Worm (Caenorhabditis elegans) whole organism, L2 larva: ENCODE results near the gene srh-99.

ENCODE experiments used
- C34F6.9 ChIP-seq: fragments of 150-350 bp; optimal IDR thresholded peaks from 2 replicates; lab custom pipeline; 2014; ENCODE audit warnings: missing biosample characterization, missing genetic modification characterization
- F13H6.1 ChIP-seq: sonication (generic microtip); optimal IDR thresholded peaks from 2 replicates; lab custom pipeline; 2016; ENCODE audit warnings: missing genetic modification characterization, missing compliant biosample characterization
- R02D3.7 ChIP-seq: fragments of 150-350 bp; optimal IDR thresholded peaks from 2 replicates; lab custom pipeline; 2014; ENCODE audit warnings: missing biosample characterization, missing genetic modification characterization
- Y55F3AM.14 ChIP-seq: fragments of 200-800 bp; sonication (Bioruptor generic); optimal IDR thresholded peaks from 2 replicates; lab custom pipeline; 2018; ENCODE audit warnings: mild to moderate bottlenecking, missing genetic modification characterization, missing compliant biosample characterization
- ZK546.5 ChIP-seq: sonication (generic microtip); optimal IDR thresholded peaks from 2 replicates; lab custom pipeline; 2017; ENCODE audit warnings: missing biosample characterization, missing genetic modification characterization
- alr-1 ChIP-seq: fragments of 150-350 bp; optimal IDR thresholded peaks from 2 replicates; lab custom pipeline; 2014; ENCODE audit warnings: missing biosample characterization, missing genetic modification characterization
- blmp-1 ChIP-seq: sonication (generic microtip); optimal IDR thresholded peaks from 2 replicates; lab custom pipeline; 2017; ENCODE audit warnings: missing genetic modification characterization, mild to moderate bottlenecking, missing compliant biosample characterization, antibody characterized with exemption, moderate library complexity; ENCODE audit not compliant: insufficient read depth
- ceh-16 ChIP-seq: fragments of 150-350 bp; optimal IDR thresholded peaks from 2 replicates; lab custom pipeline; 2014; ENCODE audit warnings: missing biosample characterization, missing genetic modification characterization
- ceh-82 ChIP-seq: fragments of 150-350 bp; optimal IDR thresholded peaks from 2 replicates; lab custom pipeline; 2014; ENCODE audit warnings: missing biosample characterization, missing genetic modification characterization
- crh-2 ChIP-seq: sonication (generic microtip); optimal IDR thresholded peaks from 2 replicates; lab custom pipeline; 2017; ENCODE audit warnings: missing biosample characterization, missing genetic modification characterization
- dmd-4 ChIP-seq: sonication (generic microtip); optimal IDR thresholded peaks from 2 replicates; lab custom pipeline; 2017; ENCODE audit warnings: missing biosample characterization, missing genetic modification characterization
- egl-27 ChIP-seq: sonication (generic microtip); optimal IDR thresholded peaks from 3 replicates; lab custom pipeline; 2017; ENCODE audit warnings: missing biosample characterization, missing genetic modification reagents, missing genetic modification characterization
- elt-1 ChIP-seq: fragments of 150-350 bp; optimal IDR thresholded peaks from 2 replicates; lab custom pipeline; 2014; ENCODE audit warnings: missing biosample characterization, missing genetic modification characterization
- elt-3 ChIP-seq: sonication (generic microtip); optimal IDR thresholded peaks from 2 replicates; lab custom pipeline; 2017; ENCODE audit warnings: missing biosample characterization, missing genetic modification characterization
- fos-1 ChIP-seq: fragments of 150-350 bp; optimal IDR thresholded peaks from 2 replicates; lab custom pipeline; 2014; ENCODE audit warnings: missing biosample characterization, missing genetic modification characterization
- gmeb-1 ChIP-seq: fragments of 150-350 bp; optimal IDR thresholded peaks from 2 replicates; lab custom pipeline; 2014; ENCODE audit warnings: missing biosample characterization, missing genetic modification characterization
- lin-13 ChIP-seq: fragments of 150-350 bp; optimal IDR thresholded peaks from 2 replicates; lab custom pipeline; 2014; ENCODE audit warnings: missing biosample characterization, missing genetic modification reagents, missing genetic modification characterization
- lsy-2 ChIP-seq, 2 experiments: fragments of 150-350 bp in 1 of 2; sonication (generic microtip) in 1 of 2; optimal IDR thresholded peaks; 2 replicates each; lab custom pipeline; 2014 to 2017; ENCODE audit warnings: missing biosample characterization in 2 of 2, missing genetic modification characterization in 2 of 2
- mab-5 ChIP-seq: fragments of 150-350 bp; optimal IDR thresholded peaks from 2 replicates; lab custom pipeline; 2014; ENCODE audit warnings: missing biosample characterization, missing genetic modification characterization
- mbf-1 ChIP-seq: sonication (generic microtip); optimal IDR thresholded peaks from 2 replicates; lab custom pipeline; 2017; ENCODE audit warnings: missing biosample characterization, missing genetic modification characterization
- mdl-1 ChIP-seq, 2 experiments: fragments of 150-350 bp in 1 of 2; sonication (generic microtip) in 1 of 2; optimal IDR thresholded peaks; 2 replicates each; lab custom pipeline; 2017; ENCODE audit warnings: missing biosample characterization in 2 of 2, missing genetic modification characterization in 2 of 2
- nhr-10 ChIP-seq: sonication (generic microtip); optimal IDR thresholded peaks from 2 replicates; lab custom pipeline; 2017; ENCODE audit warnings: missing biosample characterization, missing genetic modification characterization
- nhr-11 ChIP-seq: fragments of 150-350 bp; optimal IDR thresholded peaks from 2 replicates; lab custom pipeline; 2014; ENCODE audit warnings: missing biosample characterization, missing genetic modification characterization
- nhr-12 ChIP-seq: fragments of 150-350 bp; optimal IDR thresholded peaks from 2 replicates; lab custom pipeline; 2014; ENCODE audit warnings: missing biosample characterization, missing genetic modification characterization
- nhr-129 ChIP-seq: fragments of 150-350 bp; optimal IDR thresholded peaks from 2 replicates; lab custom pipeline; 2014; ENCODE audit warnings: missing biosample characterization, missing genetic modification characterization
- nhr-21 ChIP-seq: fragments of 150-350 bp; optimal IDR thresholded peaks from 2 replicates; lab custom pipeline; 2014; ENCODE audit warnings: missing biosample characterization, missing genetic modification characterization
- nhr-25 ChIP-seq: fragments of 150-350 bp; sonication (generic microtip); optimal IDR thresholded peaks from 3 replicates; lab custom pipeline; 2014; ENCODE audit warnings: missing biosample characterization, missing genetic modification characterization
- nhr-6 ChIP-seq: fragments of 150-350 bp; optimal IDR thresholded peaks from 2 replicates; lab custom pipeline; 2014; ENCODE audit warnings: missing biosample characterization, missing genetic modification characterization
- nhr-77 ChIP-seq: fragments of 150-350 bp; optimal IDR thresholded peaks from 2 replicates; lab custom pipeline; 2014; ENCODE audit warnings: missing biosample characterization, missing genetic modification characterization
- peb-1 ChIP-seq: fragments of 150-350 bp; optimal IDR thresholded peaks from 2 replicates; lab custom pipeline; 2014; ENCODE audit warnings: missing biosample characterization, missing genetic modification characterization
- sem-4 ChIP-seq: fragments of 150-350 bp; optimal IDR thresholded peaks from 2 replicates; lab custom pipeline; 2014; ENCODE audit warnings: missing biosample characterization, missing genetic modification reagents, missing genetic modification characterization
- sma-9 ChIP-seq, 2 experiments: fragments of 150-350 bp in 1 of 2; sonication (generic microtip) in 1 of 2; optimal IDR thresholded peaks; 2 replicates each; lab custom pipeline; 2014 to 2016; ENCODE audit warnings: missing genetic modification characterization in 2 of 2, mild to moderate bottlenecking in 1 of 2, missing biosample characterization in 1 of 2, missing compliant biosample characterization in 1 of 2, missing genetic modification reagents in 1 of 2, moderate library complexity in 1 of 2
- unc-55 ChIP-seq: fragments of 150-350 bp; sonication (generic microtip); optimal IDR thresholded peaks from 3 replicates; lab custom pipeline; 2014; ENCODE audit warnings: missing biosample characterization, missing genetic modification reagents, missing genetic modification characterization
- unc-62 ChIP-seq: fragments of 150-350 bp; optimal IDR thresholded peaks from 2 replicates; lab custom pipeline; 2014; ENCODE audit warnings: missing biosample characterization, missing genetic modification reagents, missing genetic modification characterization
- ztf-11 ChIP-seq: sonication (generic microtip); optimal IDR thresholded peaks from 2 replicates; lab custom pipeline; 2017; ENCODE audit warnings: missing biosample characterization, missing genetic modification characterization

Gene srh-99

DNA sequence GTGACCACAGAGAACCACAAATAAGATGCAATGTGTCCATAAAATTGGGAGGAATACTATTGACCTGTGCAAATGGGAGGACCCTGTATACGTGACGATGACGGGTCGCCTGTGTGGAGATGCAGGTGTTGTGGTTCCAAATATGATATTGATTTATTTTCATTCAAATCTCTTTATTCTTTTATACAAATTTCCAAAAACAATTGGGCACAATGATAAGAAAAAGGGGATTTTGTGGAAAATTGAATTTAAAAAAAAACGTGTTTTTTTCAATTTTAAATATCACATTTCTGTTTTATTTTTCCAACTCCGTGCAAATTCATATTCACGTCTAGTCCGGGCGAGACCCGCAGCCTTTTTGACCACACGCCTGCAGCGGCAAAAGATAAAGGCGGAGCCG lies 41.2 kb downstream of the srh-99 start, which contains the start of gene F19B10.2:
TSS of gene F19B10.2 (plus strand) at position 301 of the 400 bp plus-strand sequence.
- TF ChIP-seq R02D3.7 (tag; lab: Kevin White, UChicago) (no peak), sma-9 (GFP tag; optimal IDR thresholded peaks at IDR 0.05; lab: Kevin White, UChicago) (no peak), sma-9 (tag; optimal IDR thresholded peaks at IDR 0.05; lab: Kevin White, UChicago) (no peak), mab-5 (tag; lab: Kevin White, UChicago) (no peak), alr-1 (tag; lab: Kevin White, UChicago) (no peak), fos-1 (tag; lab: Kevin White, UChicago) (no peak), nhr-11 (no peak), elt-1 (tag; lab: Kevin White, UChicago) (no peak), crh-2 (tag; lab: Kevin White, UChicago) (no peak), blmp-1 (tag; lab: Kevin White, UChicago) (no peak), lin-13 (GFP tag; lab: Kevin White, UChicago) (no peak), ztf-11 (no peak), F13H6.1 (tag; lab: Kevin White, UChicago) (no peak), egl-27 (tag; lab: Kevin White, UChicago) (no peak), unc-55 (GFP tag; lab: Kevin White, UChicago) (no peak), nhr-6 (no peak), Y55F3AM.14 (no peak), lsy-2 (tag; optimal IDR thresholded peaks at IDR 0.05; lab: Kevin White, UChicago) (no peak), mdl-1 (tag; optimal IDR thresholded peaks at IDR 0.05; lab: Kevin White, UChicago) (no peak), ceh-16 (tag; lab: Kevin White, UChicago) (no peak), ZK546.5 (tag; lab: Kevin White, UChicago) (no peak)
- TF ChIP-seq, all 48 proteins: peak for 0

DNA sequence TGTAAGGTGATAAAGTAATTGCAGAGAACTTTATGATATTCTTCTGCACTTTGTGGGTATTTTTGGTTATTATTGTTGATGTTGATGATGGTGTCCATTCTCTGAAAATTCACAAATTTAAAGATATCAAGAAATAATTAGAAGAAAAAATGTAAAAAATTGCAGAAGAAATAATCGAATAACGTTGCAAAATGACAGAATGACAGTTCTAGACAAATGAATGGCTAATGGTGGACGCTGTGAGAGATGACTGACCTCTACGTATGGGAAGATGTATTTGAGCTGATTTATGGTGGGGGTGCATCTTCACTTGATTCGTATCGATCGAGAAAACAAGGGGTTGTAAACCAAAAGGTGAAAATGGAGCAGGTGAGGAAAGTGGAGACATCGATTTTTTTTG lies 42.9 kb downstream of the srh-99 start, which contains the start of gene sea-1:
TSS of gene sea-1 (minus strand) at position 101 of the 400 bp plus-strand sequence.
- TF ChIP-seq sem-4 (no peak), C34F6.9 (tag; lab: Kevin White, UChicago) (no peak), Y55F3AM.14 (no peak), nhr-12 (tag; lab: Kevin White, UChicago) (no peak), crh-2 (tag; lab: Kevin White, UChicago) (no peak), dmd-4 (tag; lab: Kevin White, UChicago) (no peak), mab-5 (tag; lab: Kevin White, UChicago) (no peak), nhr-129 (tag; lab: Kevin White, UChicago) (no peak)

DNA sequence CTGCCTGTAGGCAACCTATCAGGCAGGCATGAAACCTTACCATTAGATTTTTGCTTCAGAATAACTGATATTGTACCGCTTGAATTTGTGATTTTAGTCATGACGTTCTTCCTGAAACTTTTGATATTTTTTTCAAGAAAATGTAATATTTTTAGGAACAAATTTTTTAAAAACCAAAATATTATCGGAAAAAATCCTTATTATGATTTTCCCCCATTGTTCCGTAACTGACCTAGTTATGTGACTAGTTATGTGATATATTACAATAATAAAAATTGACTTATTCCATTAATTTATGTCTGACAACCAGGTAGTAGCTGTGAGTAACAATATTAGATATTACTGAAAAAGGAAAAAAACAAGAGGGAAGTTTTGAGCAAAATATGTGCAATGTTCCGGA lies 45.4 kb downstream of the srh-99 start, which contains the start of gene srx-98:
TSS of gene srx-98 (minus strand) at position 101 of the 400 bp plus-strand sequence.
- TF ChIP-seq fos-1 (tag; lab: Kevin White, UChicago) (no peak), unc-55 (GFP tag; lab: Kevin White, UChicago) (no peak), mdl-1 (tag; optimal IDR thresholded peaks at IDR 0.05; lab: Kevin White, UChicago) (no peak), gmeb-1 (tag; lab: Kevin White, UChicago) (no peak), nhr-129 (tag; lab: Kevin White, UChicago) (no peak), unc-62 (GFP tag; lab: Kevin White, UChicago) (no peak), C34F6.9 (tag; lab: Kevin White, UChicago) (no peak), mab-5 (tag; lab: Kevin White, UChicago) (no peak), nhr-25 (no peak), mbf-1 (tag; lab: Kevin White, UChicago) (no peak), nhr-10 (tag; lab: Kevin White, UChicago) (no peak), peb-1 (tag; lab: Kevin White, UChicago) (no peak), nhr-11 (no peak), Y55F3AM.14 (no peak), egl-27 (tag; lab: Kevin White, UChicago) (no peak), lin-13 (GFP tag; lab: Kevin White, UChicago) (no peak)

DNA sequence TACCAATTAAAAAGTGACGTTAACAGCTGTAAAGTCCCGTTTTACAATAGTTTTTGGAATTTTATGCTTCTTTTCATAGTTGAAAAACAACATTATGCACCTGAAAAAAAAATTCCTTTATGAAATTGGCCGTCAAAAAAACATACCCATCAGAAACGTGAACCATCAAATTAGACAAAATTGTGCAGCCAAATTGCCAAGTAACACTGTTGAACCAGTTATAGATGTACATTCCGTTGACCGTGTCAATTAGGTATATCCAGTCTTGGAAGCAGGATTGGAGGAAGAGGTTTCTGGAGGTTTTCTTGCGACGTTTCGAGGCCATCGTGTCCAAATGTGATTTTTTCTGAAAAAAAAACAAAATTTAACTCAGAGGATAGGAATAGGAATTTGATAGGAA lies 47.0 kb downstream of the srh-99 start, which contains the start of gene srx-97:
TSS of gene srx-97 (minus strand) at position 101 of the 400 bp plus-strand sequence.
- TF ChIP-seq egl-27 (tag; lab: Kevin White, UChicago) (no peak), nhr-10 (tag; lab: Kevin White, UChicago) (no peak), sem-4 (no peak), dmd-4 (tag; lab: Kevin White, UChicago) (no peak), ceh-82 (no peak), R02D3.7 (tag; lab: Kevin White, UChicago) (no peak), nhr-77 (tag; lab: Kevin White, UChicago) (no peak), elt-3 (no peak), nhr-21 (no peak)
